Worm (Caenorhabditis elegans) whole organism, late embryonic: ENCODE results near the gene F57G12.2.

ENCODE experiments used
- C08G9.2 ChIP-seq: sonication (generic microtip); optimal IDR thresholded peaks from 2 replicates; lab custom pipeline; 2016; ENCODE audit warnings: mild to moderate bottlenecking, missing genetic modification characterization, moderate library complexity, missing compliant biosample characterization
- C38D4.7 ChIP-seq: fragments of 200-800 bp; sonication (Bioruptor generic); optimal IDR thresholded peaks from 2 replicates; lab custom pipeline; 2018; ENCODE audit warnings: mild to moderate bottlenecking, missing genetic modification characterization, moderate library complexity, missing compliant biosample characterization
- K09A11.1 ChIP-seq: sonication (generic microtip); optimal IDR thresholded peaks from 2 replicates; lab custom pipeline; 2017; ENCODE audit warnings: antibody characterized with exemption, mild to moderate bottlenecking, missing genetic modification characterization, missing compliant biosample characterization; ENCODE audit not compliant: insufficient read depth
- T23F11.4 ChIP-seq: fragments of 200-800 bp; sonication (Bioruptor generic); optimal IDR thresholded peaks from 2 replicates; lab custom pipeline; 2018; ENCODE audit warnings: mild to moderate bottlenecking, missing genetic modification characterization, missing compliant biosample characterization
- ahr-1 ChIP-seq: sonication (generic microtip); optimal IDR thresholded peaks from 2 replicates; lab custom pipeline; 2016; ENCODE audit warnings: missing genetic modification characterization, missing compliant biosample characterization
- ceh-14 ChIP-seq: sonication (generic microtip); optimal IDR thresholded peaks from 2 replicates; lab custom pipeline; 2016; ENCODE audit warnings: missing genotype, missing genetic modification characterization, missing compliant biosample characterization
- ceh-18 ChIP-seq: sonication (generic microtip); optimal IDR thresholded peaks from 2 replicates; lab custom pipeline; 2016; ENCODE audit warnings: missing genetic modification characterization, missing compliant biosample characterization
- ceh-19 ChIP-seq: fragments of 200-800 bp; sonication (Bioruptor generic); optimal IDR thresholded peaks from 2 replicates; lab custom pipeline; 2018; ENCODE audit warnings: mild to moderate bottlenecking, missing genetic modification characterization, missing compliant biosample characterization
- ceh-24 ChIP-seq: sonication (generic microtip); optimal IDR thresholded peaks from 2 replicates; lab custom pipeline; 2016; ENCODE audit warnings: mild to moderate bottlenecking, missing genetic modification characterization, missing compliant biosample characterization
- ceh-30 ChIP-seq: fragments of 150-350 bp; optimal IDR thresholded peaks from 2 replicates; lab custom pipeline; 2014; ENCODE audit warnings: missing biosample characterization, missing genetic modification characterization
- ceh-31 ChIP-seq: sonication (generic microtip); optimal IDR thresholded peaks from 2 replicates; lab custom pipeline; 2016; ENCODE audit warnings: missing genetic modification characterization, missing compliant biosample characterization
- ceh-34 ChIP-seq: sonication (generic microtip); optimal IDR thresholded peaks from 2 replicates; lab custom pipeline; 2016; ENCODE audit warnings: mild to moderate bottlenecking, missing genetic modification characterization, missing compliant biosample characterization
- ceh-45 ChIP-seq: fragments of 200-800 bp; sonication (Bioruptor generic); IDR thresholded peaks from 2 replicates; pipeline ENCODE4 v1.3.6; 2022; ENCODE audit warnings: missing genetic modification reagents, missing genetic modification characterization, missing compliant biosample characterization
- ceh-6 ChIP-seq: fragments of 200-800 bp; sonication (Bioruptor generic); optimal IDR thresholded peaks from 2 replicates; lab custom pipeline; 2018; ENCODE audit warnings: mild to moderate bottlenecking, missing genetic modification characterization, missing compliant biosample characterization
- ceh-9 ChIP-seq: sonication (generic microtip); optimal IDR thresholded peaks from 2 replicates; lab custom pipeline; 2016; ENCODE audit warnings: mild to moderate bottlenecking, missing genetic modification characterization, inconsistent platforms, missing compliant biosample characterization
- dmd-4 ChIP-seq: sonication (generic microtip); optimal IDR thresholded peaks from 2 replicates; lab custom pipeline; 2016; ENCODE audit warnings: borderline replicate concordance, missing genetic modification characterization, missing compliant biosample characterization
- elt-2 ChIP-seq: sonication (generic microtip); optimal IDR thresholded peaks from 2 replicates; lab custom pipeline; 2016; ENCODE audit warnings: missing genetic modification reagents, missing genetic modification characterization, missing compliant biosample characterization
- eyg-1 ChIP-seq: sonication (generic microtip); optimal IDR thresholded peaks from 2 replicates; lab custom pipeline; 2016; ENCODE audit warnings: missing genotype, missing genetic modification characterization, missing compliant biosample characterization
- hlh-13 ChIP-seq: fragments of 200-800 bp; sonication (Bioruptor generic); optimal IDR thresholded peaks from 2 replicates; lab custom pipeline; 2018; ENCODE audit warnings: mild to moderate bottlenecking, missing genetic modification characterization, missing compliant biosample characterization
- hlh-15 ChIP-seq: sonication (generic microtip); optimal IDR thresholded peaks from 2 replicates; lab custom pipeline; 2016; ENCODE audit warnings: missing genetic modification characterization, missing compliant biosample characterization
- hlh-8 ChIP-seq: sonication (generic microtip); optimal IDR thresholded peaks from 2 replicates; lab custom pipeline; 2016; ENCODE audit warnings: missing genotype, missing genetic modification characterization, missing compliant biosample characterization
- lin-11 ChIP-seq: fragments of 200-800 bp; sonication (Bioruptor generic); optimal IDR thresholded peaks from 2 replicates; lab custom pipeline; 2018; ENCODE audit warnings: mild to moderate bottlenecking, missing genetic modification characterization, missing compliant biosample characterization
- nfya-1 ChIP-seq: sonication (generic microtip); optimal IDR thresholded peaks from 2 replicates; lab custom pipeline; 2017; ENCODE audit warnings: missing genetic modification characterization, mild to moderate bottlenecking, missing compliant biosample characterization, antibody characterized with exemption, moderate library complexity
- pat-9 ChIP-seq: fragments of 200-800 bp; sonication (Bioruptor generic); optimal IDR thresholded peaks from 2 replicates; lab custom pipeline; 2018; ENCODE audit warnings: mild to moderate bottlenecking, missing genetic modification characterization, moderate library complexity, missing compliant biosample characterization
- pax-1 ChIP-seq: fragments of 150-350 bp; optimal IDR thresholded peaks from 2 replicates; lab custom pipeline; 2014; ENCODE audit warnings: missing biosample characterization, missing genetic modification characterization
- pha-2 ChIP-seq: sonication (generic microtip); optimal IDR thresholded peaks from 2 replicates; lab custom pipeline; 2017; ENCODE audit warnings: mild to moderate bottlenecking, missing genetic modification characterization, missing compliant biosample characterization
- pqm-1 ChIP-seq: sonication (generic microtip); optimal IDR thresholded peaks from 2 replicates; lab custom pipeline; 2016; ENCODE audit warnings: missing genetic modification characterization, missing compliant biosample characterization
- ref-2 ChIP-seq: sonication (generic microtip); optimal IDR thresholded peaks from 2 replicates; lab custom pipeline; 2016; ENCODE audit warnings: missing genetic modification characterization, missing compliant biosample characterization
- rnt-1 ChIP-seq: sonication (generic microtip); optimal IDR thresholded peaks from 2 replicates; lab custom pipeline; 2016; ENCODE audit warnings: missing genetic modification characterization, missing compliant biosample characterization
- syd-9 ChIP-seq: sonication (generic microtip); optimal IDR thresholded peaks from 2 replicates; lab custom pipeline; 2016; ENCODE audit warnings: mild to moderate bottlenecking, missing genetic modification characterization, moderate library complexity, missing compliant biosample characterization
- ttx-3 ChIP-seq: sonication (generic microtip); optimal IDR thresholded peaks from 2 replicates; lab custom pipeline; 2016; ENCODE audit warnings: missing genetic modification reagents, missing genetic modification characterization, missing compliant biosample characterization
- unc-42 ChIP-seq: sonication (generic microtip); optimal IDR thresholded peaks from 2 replicates; lab custom pipeline; 2016; ENCODE audit warnings: missing genotype, missing genetic modification characterization, missing compliant biosample characterization
- unc-55 ChIP-seq: sonication (generic microtip); optimal IDR thresholded peaks from 2 replicates; lab custom pipeline; 2017; ENCODE audit warnings: missing biosample characterization, missing genetic modification reagents, missing genetic modification characterization

The F57G12.2 gene

DNA sequence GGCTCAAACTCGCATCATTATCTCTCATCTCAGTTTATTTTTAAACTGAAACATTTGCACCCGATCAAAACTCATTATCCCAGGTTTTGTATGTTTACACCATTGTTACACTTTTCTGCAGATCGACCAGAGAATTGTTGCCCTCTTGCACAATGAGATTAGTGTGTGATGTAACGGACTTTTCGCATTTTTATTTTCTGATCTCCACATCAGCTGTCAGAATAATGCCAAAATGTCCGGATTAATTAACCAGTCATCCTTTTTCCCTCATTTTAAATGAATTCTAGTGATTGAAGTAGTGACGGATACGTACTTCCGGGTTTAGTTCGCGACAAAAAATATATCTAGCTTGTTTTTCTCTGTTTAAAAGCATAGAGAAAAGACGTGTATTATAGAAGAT is 1.2 kb downstream of the F57G12.2 start:
- TF ChIP-seq C08G9.2 (tag; lab: Kevin White, UChicago), result no peak
- TF ChIP-seq ttx-3 (tag; lab: Kevin White, UChicago), result no peak
- TF ChIP-seq pqm-1 (tag; lab: Kevin White, UChicago), result no peak
- no peak for TF ChIP-seq pha-2 (tag; lab: Kevin White, UChicago)
- TF ChIP-seq syd-9, result no peak
- TF ChIP-seq eyg-1 (tag; lab: Kevin White, UChicago), result no peak
- no peak for TF ChIP-seq nfya-1 (tag; lab: Kevin White, UChicago)
- no peak for TF ChIP-seq pat-9 (tag; lab: Kevin White, UChicago)
- TF ChIP-seq unc-55, result peak; percentile 22
- TF ChIP-seq T23F11.4, result no peak
- no peak for TF ChIP-seq ceh-31 (tag; lab: Kevin White, UChicago)
- TF ChIP-seq unc-42 (tag; lab: Kevin White, UChicago), result no peak
- no peak for TF ChIP-seq lin-11
- TF ChIP-seq ceh-34 (tag; lab: Kevin White, UChicago), result no peak
- TF ChIP-seq ceh-30 (tag; lab: Kevin White, UChicago), result no peak
- TF ChIP-seq pax-1 (tag; lab: Kevin White, UChicago), result no peak
- no peak for TF ChIP-seq ref-2
- no peak for TF ChIP-seq hlh-15 (tag; lab: Kevin White, UChicago)
- TF ChIP-seq ceh-18 (tag; lab: Kevin White, UChicago), result peak; percentile 0
- no peak for TF ChIP-seq hlh-8 (tag; lab: Kevin White, UChicago)
- no peak for TF ChIP-seq ceh-45 (GFP tag; lab: Robert Waterston, UW)
- TF ChIP-seq ceh-19 (GFP tag; lab: Kevin White, UChicago), result no peak
- TF ChIP-seq K09A11.1, result no peak
- TF ChIP-seq dmd-4 (tag; lab: Kevin White, UChicago), result no peak
- peak; percentile 4 for TF ChIP-seq rnt-1 (tag; lab: Kevin White, UChicago)
- TF ChIP-seq ahr-1 (tag; lab: Kevin White, UChicago), result no peak

DNA sequence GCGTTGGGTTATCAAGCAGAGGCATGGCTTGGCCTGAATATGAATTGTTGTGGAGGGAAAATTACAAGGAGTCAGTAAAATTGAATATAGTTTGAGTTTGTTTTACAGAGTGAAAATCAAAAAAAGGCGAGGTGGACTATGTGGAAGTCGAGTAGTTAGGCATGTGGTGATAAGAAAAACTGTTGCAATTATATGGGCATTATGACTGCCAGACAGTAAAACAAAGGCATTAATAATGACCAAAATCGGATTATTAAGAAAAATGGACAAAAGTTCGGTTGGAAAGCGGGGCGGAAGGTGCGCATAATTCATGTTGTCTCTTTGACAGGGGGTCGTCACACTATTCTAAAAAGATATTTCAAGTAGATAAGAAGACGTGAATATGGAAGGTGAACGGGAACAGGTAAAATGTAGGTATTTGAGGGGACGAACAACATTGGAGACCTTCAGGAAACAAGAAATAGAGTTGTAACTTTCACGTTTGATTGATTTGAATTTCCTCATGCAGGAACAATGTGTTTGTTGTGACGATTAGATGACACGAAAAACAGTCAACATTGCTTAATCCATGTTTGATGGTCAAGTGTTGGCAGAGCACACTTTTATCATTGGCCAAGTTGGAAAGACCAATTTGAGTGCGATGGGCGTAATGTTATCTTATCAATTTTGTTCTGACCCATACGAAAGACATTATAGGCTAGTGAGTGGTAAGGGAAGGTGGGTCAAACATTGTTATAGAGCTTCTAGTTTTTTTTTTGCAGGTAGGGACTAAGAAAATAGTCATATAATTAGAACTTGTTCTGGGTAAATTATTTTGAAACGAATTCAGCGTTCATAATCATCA is 5.6 kb downstream of the F57G12.2 start, which contains the start of gene mfsd-11:
Gene mfsd-11 (minus strand): TSS at position 51 of the 844 bp plus-strand sequence.
- no peak for TF ChIP-seq ceh-6 (GFP tag; lab: Kevin White, UChicago)
- peak; percentile 65 for TF ChIP-seq elt-2 (tag; lab: Kevin White, UChicago)

DNA sequence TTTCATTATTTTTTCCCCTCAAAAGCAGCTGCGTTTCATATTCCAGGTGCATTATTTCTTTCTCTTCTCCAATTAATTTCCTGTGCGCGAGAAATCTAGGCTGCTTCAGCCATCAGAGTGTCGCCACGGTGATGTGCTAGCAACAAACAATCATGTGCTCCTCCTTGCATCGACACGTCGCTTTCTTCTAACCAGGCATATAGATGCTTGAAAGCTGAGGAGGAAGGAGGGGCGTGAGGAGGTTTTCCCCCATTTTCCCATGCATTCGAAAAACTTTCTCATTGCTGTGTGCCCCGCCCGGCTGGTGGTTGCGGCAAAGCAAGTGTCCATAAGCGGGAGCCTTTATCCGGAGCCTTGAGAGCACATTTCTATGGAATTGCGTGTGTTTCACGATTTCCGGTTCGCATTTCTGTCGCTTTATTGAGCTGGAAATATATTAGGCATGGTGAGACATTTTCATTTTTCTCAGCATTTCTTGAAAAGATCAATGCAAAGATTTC is 10.2 kb downstream of the F57G12.2 start, which contains the start of gene znf-474:
Gene znf-474 (plus strand): TSS at position 287 of the 500 bp plus-strand sequence.
- TF ChIP-seq C38D4.7 (GFP tag; lab: Kevin White, UChicago), result no peak
- TF ChIP-seq ceh-14 (tag; lab: Kevin White, UChicago), result peak; percentile 6
- TF ChIP-seq hlh-15 (tag; lab: Kevin White, UChicago), result no peak
- TF ChIP-seq hlh-13 (GFP tag; lab: Kevin White, UChicago), result no peak
- TF ChIP-seq ceh-9 (tag; lab: Kevin White, UChicago), result no peak
- TF ChIP-seq eyg-1 (tag; lab: Kevin White, UChicago), result no peak
- TF ChIP-seq, all 69 proteins: peak for 1

DNA sequence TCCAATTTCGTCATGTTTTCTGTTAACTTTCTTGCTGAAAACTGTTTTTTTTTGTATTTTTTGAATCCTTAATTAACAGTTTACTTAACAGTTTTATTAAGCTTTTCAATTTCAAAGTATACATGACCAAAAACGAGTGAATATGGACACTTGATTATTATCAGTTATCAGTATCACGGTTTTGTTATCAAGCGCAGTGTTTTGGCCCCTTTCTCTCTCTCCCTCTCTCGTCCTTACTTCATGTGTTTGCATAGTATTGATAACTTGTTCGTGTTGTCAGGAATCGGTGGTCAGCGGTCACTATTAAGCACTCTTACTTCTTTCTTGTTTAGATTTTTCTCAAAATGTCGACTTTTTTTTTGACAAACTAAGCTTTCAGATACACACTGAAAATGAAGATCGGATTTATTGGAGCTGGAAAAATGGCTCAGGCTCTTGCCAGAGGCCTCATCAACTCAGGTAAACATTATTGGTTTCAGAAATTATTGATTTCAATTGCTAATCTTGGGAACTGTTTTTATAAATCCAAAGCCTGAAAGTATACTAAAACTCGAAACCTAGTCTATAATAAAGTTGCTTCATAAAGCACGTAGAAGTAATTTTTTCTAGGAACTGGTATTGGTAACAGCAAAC is 13.3 kb downstream of the F57G12.2 start, which contains the start of gene pycr-1:
Gene pycr-1 (plus strand): TSS at position 380 of the 633 bp plus-strand sequence.
- TF ChIP-seq T23F11.4, result no peak
- no peak for TF ChIP-seq eyg-1 (tag; lab: Kevin White, UChicago)
- no peak for TF ChIP-seq unc-55
- no peak for TF ChIP-seq ceh-24
- peak; percentile 73 for TF ChIP-seq elt-2 (tag; lab: Kevin White, UChicago)
